Worm (Caenorhabditis elegans) whole organism, midembryonic: ENCODE results near the gene fbxb-20.

Experiments
- T22C8.4 ChIP-seq: fragments of 200-800 bp; sonication (Bioruptor generic); IDR thresholded peaks from 2 replicates; pipeline ENCODE4 v1.3.6; 2022; ENCODE audit warnings: missing genetic modification characterization, missing compliant biosample characterization
- cog-1 ChIP-seq: sonication (generic microtip); optimal IDR thresholded peaks from 2 replicates; lab custom pipeline; 2016; ENCODE audit warnings: missing genetic modification characterization, missing compliant biosample characterization
- flt-1 ChIP-seq: fragments of 200-800 bp; sonication (Bioruptor generic); IDR thresholded peaks from 2 replicates; pipeline ENCODE4 v1.3.6; 2022; ENCODE audit warnings: missing genetic modification characterization, missing compliant biosample characterization
- med-1 ChIP-seq: sonication (generic microtip); optimal IDR thresholded peaks from 2 replicates; lab custom pipeline; 2017; ENCODE audit warnings: missing genetic modification characterization, mild to moderate bottlenecking, missing compliant biosample characterization, antibody characterized with exemption, missing genetic modification reagents; ENCODE audit not compliant: insufficient read depth
- ref-1 ChIP-seq: fragments of 200-800 bp; sonication (Bioruptor generic); conservative IDR thresholded peaks from 2 replicates; pipeline ENCODE4 v1.3.6; 2022; ENCODE audit warnings: missing genetic modification reagents, missing genetic modification characterization, missing compliant biosample characterization
- tab-1 ChIP-seq: fragments of 200-800 bp; sonication (Bioruptor generic); IDR thresholded peaks from 2 replicates; pipeline ENCODE4 v1.3.6; 2022; ENCODE audit warnings: missing genetic modification characterization, missing compliant biosample characterization
- ztf-23 ChIP-seq: fragments of 200-800 bp; sonication (Bioruptor generic); IDR thresholded peaks from 2 replicates; pipeline ENCODE4 v1.3.6; 2022; ENCODE audit warnings: missing genetic modification reagents, missing genetic modification characterization, missing compliant biosample characterization
- ztf-29 ChIP-seq: fragments of 200-800 bp; sonication (Bioruptor generic); IDR thresholded peaks from 2 replicates; pipeline ENCODE4 v1.3.6; 2022; ENCODE audit warnings: missing genetic modification reagents, missing genetic modification characterization, missing compliant biosample characterization

ce11 chrII:1650502-1650901, at the start of gene fbxb-20:
- TF ChIP-seq med-1 (GFP tag; lab: Kevin White, UChicago) (no peak), cog-1 (tag; lab: Kevin White, UChicago) (no peak), ref-1 (GFP tag; lab: Robert Waterston, UW) (no peak), tab-1 (no peak), flt-1 (GFP tag; lab: Robert Waterston, UW) (no peak), T22C8.4 (GFP tag; lab: Robert Waterston, UW) (no peak), ztf-29 (no peak), ztf-23 (GFP tag; lab: Robert Waterston, UW) (no peak)
